Worm (Caenorhabditis elegans) whole organism, early embryonic: Measurements from ENCODE around the gene nhr-14.

ENCODE experiments used
- F13C5.2 ChIP-seq: sonication (generic microtip); optimal IDR thresholded peaks from 2 replicates; lab custom pipeline; 2017; ENCODE audit warnings: mild to moderate bottlenecking, missing genetic modification characterization, inconsistent platforms, missing compliant biosample characterization
- aly-1 ChIP-seq: sonication (generic microtip); optimal IDR thresholded peaks from 2 replicates; lab custom pipeline; 2016; ENCODE audit warnings: missing genetic modification characterization, missing compliant biosample characterization
- ama-1 ChIP-seq: fragments of 150-350 bp; optimal IDR thresholded peaks from 2 replicates; lab custom pipeline; 2014
- hmg-4 ChIP-seq: fragments of 200-800 bp; sonication (Bioruptor generic); optimal IDR thresholded peaks from 2 replicates; lab custom pipeline; 2018; ENCODE audit warnings: mild to moderate bottlenecking, missing genetic modification characterization, missing compliant biosample characterization
- hnd-1 ChIP-seq: sonication (generic microtip); optimal IDR thresholded peaks from 2 replicates; lab custom pipeline; 2016; ENCODE audit warnings: missing genetic modification characterization, missing compliant biosample characterization
- tbx-37 ChIP-seq: fragments of 200-800 bp; sonication (Bioruptor generic); conservative IDR thresholded peaks from 2 replicates; pipeline ENCODE4 v1.3.6; 2022; ENCODE audit warnings: missing genetic modification reagents, missing genetic modification characterization, missing compliant biosample characterization

DNA sequence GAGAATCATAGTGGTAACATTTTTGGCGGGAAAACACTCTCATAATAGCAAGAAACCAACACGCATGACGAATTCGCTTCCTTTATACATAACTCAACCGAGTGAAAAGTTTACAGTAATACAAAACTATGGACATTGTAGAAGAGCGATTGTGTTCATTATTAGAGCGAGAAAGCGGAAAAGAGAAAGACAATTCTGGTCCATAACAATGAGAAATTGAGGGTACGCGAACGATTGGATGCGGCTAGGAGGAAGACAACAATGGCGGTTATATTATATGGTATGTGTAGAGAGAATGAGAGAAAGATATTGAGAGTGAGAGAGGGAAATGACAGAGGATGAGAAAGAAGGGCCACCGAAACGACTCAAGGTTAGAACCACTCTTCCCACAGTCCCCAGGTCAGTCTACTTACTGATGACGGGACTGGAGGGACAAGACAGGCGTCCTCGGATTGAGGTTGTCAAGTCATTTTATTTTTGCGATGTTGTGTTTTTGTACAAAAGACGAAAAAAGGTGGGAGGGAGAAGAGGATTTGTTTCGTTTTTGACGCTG is 49.7 kb downstream of the nhr-14 start:
- TF ChIP-seq F13C5.2 (tag; lab: Kevin White, UChicago) (no peak), ama-1 (lab: Kevin White, UChicago) (no peak), hnd-1 (tag; lab: Kevin White, UChicago) (no peak), tbx-37 (GFP tag; lab: Robert Waterston, UW) (no peak), aly-1 (tag; lab: Kevin White, UChicago) (no peak), hmg-4 (GFP tag; lab: Kevin White, UChicago) (no peak)
